Worm (Caenorhabditis elegans) whole organism, L4/young adult: ENCODE data around the gene ugt-15.

ENCODE experiments used
- dao-5 ChIP-seq: sonication (generic microtip); optimal IDR thresholded peaks from 2 replicates; lab custom pipeline; 2016; ENCODE audit warnings: missing genotype, missing genetic modification characterization, moderate library complexity, missing compliant biosample characterization
- him-1 ChIP-seq: sonication (generic microtip); optimal IDR thresholded peaks from 2 replicates; lab custom pipeline; 2016; ENCODE audit warnings: missing genotype, missing genetic modification reagents, missing genetic modification characterization, missing compliant biosample characterization

ce11 chrV:12876708-12877107, 49.4 kb downstream of the ugt-15 start:
- TF ChIP-seq dao-5 (no peak), him-1 (tag; lab: Kevin White, UChicago) (no peak)
